Fruit fly (Drosophila melanogaster) Kc167 (cell line): ENCODE measurements around the gene CG32369.

ENCODE experiments used
- h ChIP-seq: fragments of >200 bp; optimal IDR thresholded peaks from 3 replicates; lab custom pipeline; 2018; ENCODE audit warnings: missing external identifiers
- insv ChIP-seq: fragments of >200 bp; optimal IDR thresholded peaks from 3 replicates; lab custom pipeline; 2018; ENCODE audit warnings: missing external identifiers
- psq ChIP-seq: fragments of >200 bp; optimal IDR thresholded peaks from 2 replicates; lab custom pipeline; 2017; ENCODE audit warnings: missing external identifiers

dm6 chr3L:7741953-7742352 lies 67.7 kb downstream of the CG32369 start:
- no peak for TF ChIP-seq insv (lab: Kevin White, UChicago)
- no peak for TF ChIP-seq psq (lab: Kevin White, UChicago)
- TF ChIP-seq h, result no peak
